Fruit fly (Drosophila melanogaster) whole organism, adult: ENCODE results near the gene brun.

Experiments used
- CG11617 ChIP-seq: fragments of 200-800 bp; sonication (Bioruptor generic); optimal IDR thresholded peaks from 2 replicates; lab custom pipeline; 2017; ENCODE audit warnings: mild to moderate bottlenecking, missing biosample characterization, missing genetic modification reagents, missing genetic modification characterization
- CG12768 ChIP-seq: fragments of 200-800 bp; sonication (Bioruptor generic); optimal IDR thresholded peaks from 2 replicates; lab custom pipeline; 2017; ENCODE audit warnings: missing biosample characterization, missing genetic modification characterization, mild to moderate bottlenecking, moderate library complexity, missing genetic modification reagents
- CG14711 ChIP-seq: fragments of 200-800 bp; sonication (Bioruptor generic); optimal IDR thresholded peaks from 2 replicates; lab custom pipeline; 2018; ENCODE audit warnings: missing biosample characterization, mild to moderate bottlenecking, missing genetic modification characterization, moderate library complexity
- CG1620 ChIP-seq: fragments of 200-800 bp; sonication (Bioruptor generic); optimal IDR thresholded peaks from 2 replicates; lab custom pipeline; 2016; ENCODE audit warnings: missing biosample characterization, missing genetic modification characterization
- CG33017 ChIP-seq: fragments of 200-800 bp; sonication (Bioruptor generic); optimal IDR thresholded peaks from 2 replicates; lab custom pipeline; 2018; ENCODE audit warnings: missing biosample characterization, mild to moderate bottlenecking, missing genetic modification characterization, moderate library complexity
- CG5204 ChIP-seq: fragments of 200-800 bp; sonication (Bioruptor generic); optimal IDR thresholded peaks from 2 replicates; lab custom pipeline; 2016; ENCODE audit warnings: missing biosample characterization, missing genetic modification characterization
- CG7045 ChIP-seq: fragments of 200-800 bp; sonication (Bioruptor generic); optimal IDR thresholded peaks from 2 replicates; lab custom pipeline; 2017; ENCODE audit warnings: missing biosample characterization, mild to moderate bottlenecking, missing genetic modification characterization
- CG7101 ChIP-seq: fragments of 200-800 bp; sonication (Bioruptor generic); optimal IDR thresholded peaks from 2 replicates; lab custom pipeline; 2018; ENCODE audit warnings: missing biosample characterization, mild to moderate bottlenecking, missing genetic modification characterization, moderate library complexity
- Clk ChIP-seq: fragments of 200-800 bp; sonication (Bioruptor generic); optimal IDR thresholded peaks from 2 replicates; lab custom pipeline; 2017; ENCODE audit warnings: missing biosample characterization, missing genetic modification characterization
- Crg-1 ChIP-seq: fragments of 200-800 bp; sonication (Bioruptor generic); optimal IDR thresholded peaks from 2 replicates; lab custom pipeline; 2016; ENCODE audit warnings: missing biosample characterization, missing genetic modification characterization
- Hr96 ChIP-seq: fragments of 200-800 bp; sonication (Bioruptor generic); optimal IDR thresholded peaks from 2 replicates; lab custom pipeline; 2016; ENCODE audit warnings: missing biosample characterization, missing genetic modification characterization
- Mnt ChIP-seq: fragments of 200-800 bp; sonication (Bioruptor generic); optimal IDR thresholded peaks from 2 replicates; lab custom pipeline; 2016; ENCODE audit warnings: missing biosample characterization, mild to moderate bottlenecking, missing genetic modification characterization
- bab1 ChIP-seq: fragments of 200-800 bp; sonication (Bioruptor generic); optimal IDR thresholded peaks from 3 replicates; lab custom pipeline; 2019; ENCODE audit warnings: missing biosample characterization, mild to moderate bottlenecking, missing genetic modification characterization, moderate library complexity
- cic ChIP-seq: fragments of 200-800 bp; sonication (Bioruptor generic); optimal IDR thresholded peaks from 2 replicates; lab custom pipeline; 2017; ENCODE audit warnings: missing biosample characterization, mild to moderate bottlenecking, missing genetic modification characterization, moderate library complexity
- cnc ChIP-seq, 2 experiments: fragments of >200 bp; optimal IDR thresholded peaks; 2 replicates each; lab custom pipeline; 2017
- kay ChIP-seq: fragments of 200-800 bp; sonication (Bioruptor generic); peaks from one replicate; lab custom pipeline; 2016; ENCODE audit warnings: missing biosample characterization, missing genetic modification characterization, borderline replicate concordance
- ovo ChIP-seq: fragments of 200-800 bp; sonication (Bioruptor generic); optimal IDR thresholded peaks from 2 replicates; lab custom pipeline; 2016; ENCODE audit warnings: missing biosample characterization, missing genetic modification characterization
- pad ChIP-seq: fragments of 200-800 bp; sonication (Bioruptor generic); optimal IDR thresholded peaks from 3 replicates; lab custom pipeline; 2017; ENCODE audit warnings: missing biosample characterization, missing genetic modification characterization, mild to moderate bottlenecking, moderate library complexity, missing genetic modification reagents
- tj ChIP-seq: fragments of 200-800 bp; sonication (Bioruptor generic); optimal IDR thresholded peaks from 3 replicates; lab custom pipeline; 2017; ENCODE audit warnings: missing biosample characterization, mild to moderate bottlenecking, missing genetic modification characterization, moderate library complexity
- toe ChIP-seq: fragments of 200-800 bp; sonication (Bioruptor generic); optimal IDR thresholded peaks from 2 replicates; lab custom pipeline; 2016; ENCODE audit warnings: missing biosample characterization, missing genetic modification characterization

brun gene

DNA sequence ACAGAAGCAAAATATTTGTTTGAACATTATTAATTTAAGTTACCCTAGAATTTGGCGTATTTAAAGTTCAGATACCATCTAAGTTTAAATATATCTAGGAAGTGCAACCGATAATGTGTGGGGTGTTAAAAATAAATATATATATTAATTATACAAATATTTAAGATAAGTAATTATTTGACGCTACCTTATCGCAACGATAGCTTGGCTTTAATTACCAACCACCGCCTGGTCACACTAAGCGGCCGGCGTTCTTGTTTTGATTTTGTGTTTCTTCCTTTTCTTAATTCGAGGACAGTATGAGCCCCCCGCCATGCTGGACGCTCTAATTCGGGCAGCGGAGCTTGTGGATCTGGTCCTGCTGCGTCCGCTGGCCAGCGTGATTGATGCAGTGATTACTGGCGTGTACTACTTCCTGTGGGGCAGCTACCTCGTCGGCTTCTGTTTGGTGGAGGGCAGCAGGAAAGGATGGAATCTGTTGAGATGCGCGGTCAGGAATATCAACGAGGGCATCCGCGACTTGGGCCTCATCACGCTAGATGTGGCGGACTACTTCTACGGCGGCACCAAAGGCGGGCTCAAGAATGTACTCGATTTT is 26.3 kb upstream of the brun start, which contains the start of gene CG2617:
Gene CG2617 (plus strand): TSS at position 233 of the 598 bp plus-strand sequence.
- TF ChIP-seq CG7045 (GFP tag; lab: Kevin White, UChicago) (no peak), CG33017 (no peak), tj (no peak), Hr96 (no peak), CG11617 (GFP tag; lab: Kevin White, UChicago) (peak; percentile 24)

DNA sequence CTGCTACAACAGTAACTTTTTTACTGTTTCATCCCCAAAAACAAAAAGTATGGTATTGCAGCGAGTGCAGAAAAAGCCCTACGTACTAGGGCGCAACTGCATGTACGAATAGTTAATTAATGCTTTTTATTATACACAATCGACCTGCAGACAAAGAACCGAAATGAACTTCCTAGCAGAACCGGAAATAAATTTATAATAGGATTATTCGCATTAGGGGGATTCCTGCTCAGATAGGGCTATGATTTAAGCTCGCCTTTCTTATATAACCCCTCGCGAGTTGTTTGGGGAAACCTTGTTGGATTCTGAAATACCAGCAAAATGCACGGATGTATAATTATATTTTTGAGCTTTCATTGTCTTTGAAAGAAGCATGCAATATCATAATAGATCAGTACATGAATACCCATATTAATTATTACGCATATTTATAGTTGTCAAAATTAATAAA is 25.7 kb upstream of the brun start, which contains the start of gene Cen:
Gene Cen (minus strand): TSS at position 199 of the 451 bp plus-strand sequence.
- TF ChIP-seq CG33017 (peak; percentile 7), CG1620 (GFP tag; lab: Kevin White, UChicago) (peak; percentile 64), Mnt (GFP tag; lab: Kevin White, UChicago) (peak; percentile 50), ovo (no peak), Clk (GFP tag; lab: Kevin White, UChicago) (no peak), CG7045 (GFP tag; lab: Kevin White, UChicago) (peak; percentile 61), CG11617 (GFP tag; lab: Kevin White, UChicago) (peak; percentile 69), CG12768 (GFP tag; lab: Kevin White, UChicago) (peak; percentile 8), cic (GFP tag; lab: Kevin White, UChicago) (no peak), CG7101 (tag; lab: Kevin White, UChicago) (peak; percentile 43), toe (peak; percentile 77), tj (peak; percentile 37), Crg-1 (GFP tag; lab: Kevin White, UChicago) (peak; percentile 20), Hr96 (peak; percentile 67), CG14711 (tag; lab: Kevin White, UChicago) (peak; percentile 12), CG5204 (GFP tag; lab: Kevin White, UChicago) (peak; percentile 67), cnc (optimal IDR thresholded peaks at IDR 0.05; lab: Kevin White, UChicago) (no peak), kay (GFP tag; lab: Kevin White, UChicago) (peak; percentile 14), bab1 (peak; percentile 53), pad (peak; percentile 3)

DNA sequence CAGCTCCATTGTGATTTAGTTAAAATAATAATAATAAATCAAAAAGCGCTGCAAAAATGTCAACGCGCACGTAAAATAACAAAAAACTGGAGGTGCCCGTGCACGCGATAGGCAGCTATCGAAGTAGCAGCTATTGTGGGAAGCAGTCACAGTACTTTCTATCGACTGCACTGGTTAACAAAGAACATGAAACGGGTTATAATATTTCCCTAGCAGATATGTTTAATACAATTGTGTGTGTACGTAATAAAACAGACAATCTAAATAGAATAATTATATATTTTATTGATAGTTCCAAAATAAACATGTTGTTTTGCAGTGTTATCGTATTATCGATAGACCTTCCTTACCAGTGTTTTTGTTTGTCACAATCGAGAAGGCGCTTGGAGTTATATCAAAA is 19.9 kb upstream of the brun start, which contains the start of the genes CG31678 and IKKepsilon:
Gene CG31678 (minus strand): TSS at position 67 of the 400 bp plus-strand sequence.
Gene IKKepsilon (plus strand): TSS at position 171 of the 400 bp plus-strand sequence.
- TF ChIP-seq Clk (GFP tag; lab: Kevin White, UChicago) (no peak), Crg-1 (GFP tag; lab: Kevin White, UChicago) (peak; percentile 23), bab1 (peak; percentile 58), ovo (no peak), CG1620 (GFP tag; lab: Kevin White, UChicago) (peak; percentile 10), CG5204 (GFP tag; lab: Kevin White, UChicago) (no peak), cnc (optimal IDR thresholded peaks at IDR 0.05; lab: Kevin White, UChicago) (no peak), Hr96 (no peak), Mnt (GFP tag; lab: Kevin White, UChicago) (peak; percentile 46), kay (GFP tag; lab: Kevin White, UChicago) (peak; percentile 64), pad (peak; percentile 15), CG14711 (tag; lab: Kevin White, UChicago) (peak; percentile 45), cic (GFP tag; lab: Kevin White, UChicago) (peak; percentile 47), CG11617 (GFP tag; lab: Kevin White, UChicago) (peak; percentile 23), CG12768 (GFP tag; lab: Kevin White, UChicago) (no peak), CG7101 (tag; lab: Kevin White, UChicago) (peak; percentile 37), CG33017 (peak; percentile 29), CG7045 (GFP tag; lab: Kevin White, UChicago) (peak; percentile 13), tj (peak; percentile 21), toe (peak; percentile 20)

DNA sequence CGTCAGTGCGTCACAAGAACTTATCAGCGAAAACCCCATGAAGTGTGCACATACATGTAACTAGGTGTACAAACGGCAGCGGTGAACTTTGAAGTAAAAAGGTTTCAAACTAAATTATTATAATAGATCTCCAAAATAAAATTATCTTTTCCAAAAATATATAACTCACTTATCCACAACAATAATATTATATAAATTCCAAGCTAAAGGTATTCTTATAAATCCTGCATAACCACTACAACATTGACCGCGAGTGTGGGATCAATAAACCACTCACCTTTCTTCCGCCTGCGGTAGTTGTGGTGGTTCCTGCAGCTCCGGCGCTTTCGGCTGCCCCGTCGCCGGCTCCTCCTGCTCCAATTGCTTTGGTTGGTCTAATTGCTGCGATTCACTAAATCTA is 18.7 kb upstream of the brun start:
- TF ChIP-seq toe (no peak), Mnt (GFP tag; lab: Kevin White, UChicago) (peak; percentile 7), pad (peak; percentile 12), Crg-1 (GFP tag; lab: Kevin White, UChicago) (no peak), CG14711 (tag; lab: Kevin White, UChicago) (peak; percentile 49), CG12768 (GFP tag; lab: Kevin White, UChicago) (peak; percentile 72), Clk (GFP tag; lab: Kevin White, UChicago) (peak; percentile 54), bab1 (no peak), CG7045 (GFP tag; lab: Kevin White, UChicago) (peak; percentile 17), CG7101 (tag; lab: Kevin White, UChicago) (peak; percentile 68), cnc (optimal IDR thresholded peaks at IDR 0.05; lab: Kevin White, UChicago) (no peak), CG5204 (GFP tag; lab: Kevin White, UChicago) (no peak), cic (GFP tag; lab: Kevin White, UChicago) (no peak), ovo (no peak), CG33017 (peak; percentile 59), Hr96 (no peak), tj (no peak), CG1620 (GFP tag; lab: Kevin White, UChicago) (no peak), CG11617 (GFP tag; lab: Kevin White, UChicago) (no peak), kay (GFP tag; lab: Kevin White, UChicago) (no peak)

DNA sequence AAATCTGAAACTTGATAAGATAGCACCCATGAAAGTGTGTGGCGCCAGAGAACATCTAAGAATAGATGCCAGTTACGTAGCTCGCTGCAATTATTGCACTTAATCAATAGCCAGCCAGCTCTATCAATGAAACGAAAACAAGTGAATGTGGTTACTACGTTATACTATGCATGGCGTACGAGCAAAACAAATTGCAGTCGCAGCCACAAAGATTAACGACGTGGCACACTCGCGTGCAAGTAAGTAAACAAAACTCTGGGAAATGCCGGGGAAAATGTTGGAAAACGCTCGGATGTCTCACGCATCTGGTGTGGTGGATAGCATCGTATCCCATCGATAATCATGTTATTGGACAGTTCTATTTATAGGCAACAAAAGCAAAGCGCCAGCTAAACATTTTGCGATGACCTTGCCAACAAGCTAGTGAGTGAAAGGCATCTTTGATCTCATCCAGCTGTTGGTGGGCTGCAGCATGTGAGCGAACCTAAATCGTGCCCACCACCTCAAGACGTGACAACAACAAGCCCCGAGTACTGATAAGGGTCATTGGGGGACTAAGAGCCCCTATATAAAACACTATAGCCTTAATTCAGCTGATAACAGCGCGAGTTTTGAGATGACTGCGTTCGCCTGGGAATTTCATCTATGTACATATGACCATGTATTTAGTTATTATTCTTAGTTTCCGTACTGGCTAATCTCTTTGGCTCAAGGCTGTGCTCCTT is 17.9 kb upstream of the brun start:
- peak; percentile 37 for TF ChIP-seq Hr96
- peak; percentile 31 for TF ChIP-seq tj
- peak; percentile 100 for TF ChIP-seq cic (GFP tag; lab: Kevin White, UChicago)
- TF ChIP-seq Mnt (GFP tag; lab: Kevin White, UChicago), result peak; percentile 19
- peak; percentile 4 for TF ChIP-seq CG33017
- no peak for TF ChIP-seq ovo
- no peak for TF ChIP-seq cnc (optimal IDR thresholded peaks at IDR 0.05; lab: Kevin White, UChicago)
- TF ChIP-seq Clk (GFP tag; lab: Kevin White, UChicago), result no peak
